Fruit fly (Drosophila melanogaster): Measurements from ENCODE around the gene GC.

- no peak for TF ChIP-seq Hr78 (GFP tag; optimal IDR thresholded peaks at IDR 0.05)
- no peak for TF ChIP-seq usp (GFP tag; optimal IDR thresholded peaks at IDR 0.05)
- TF ChIP-seq woc (GFP tag; optimal IDR thresholded peaks at IDR 0.05), result no peak
- TF ChIP-seq rgr (GFP tag; optimal IDR thresholded peaks at IDR 0.05), result no peak
- no peak for TF ChIP-seq Dfd (GFP tag; optimal IDR thresholded peaks at IDR 0.05)
- no peak for TF ChIP-seq Abd-B (GFP tag; optimal IDR thresholded peaks at IDR 0.05)
- TF ChIP-seq fru (GFP tag; optimal IDR thresholded peaks at IDR 0.05), result no peak
Observed at dm6 chr3L:1667423-1667822, 38.3 kb upstream of the GC start.
